Worm (Caenorhabditis elegans) whole organism, young adult: Measurements from ENCODE around the gene T26E4.9.

ENCODE experiments used
- Y95B8A.8 ChIP-seq: fragments of 200-800 bp; sonication (Bioruptor generic); IDR thresholded peaks from 2 replicates; pipeline ENCODE4 v1.3.6; 2022; ENCODE audit warnings: missing genetic modification reagents, missing genetic modification characterization, missing compliant biosample characterization
- lin-40 ChIP-seq: sonication (generic microtip); optimal IDR thresholded peaks from 2 replicates; lab custom pipeline; 2016; ENCODE audit warnings: missing genetic modification characterization, mild to moderate bottlenecking, missing compliant biosample characterization, missing genotype, missing genetic modification reagents
- mel-28 ChIP-seq: sonication (generic microtip); optimal IDR thresholded peaks from 2 replicates; lab custom pipeline; 2016; ENCODE audit warnings: borderline replicate concordance, mild to moderate bottlenecking, missing genetic modification characterization, missing compliant biosample characterization
- nhr-27 ChIP-seq: fragments of 200-800 bp; sonication (Bioruptor generic); optimal IDR thresholded peaks from 2 replicates; lab custom pipeline; 2018; ENCODE audit warnings: mild to moderate bottlenecking, missing genetic modification characterization, moderate library complexity, missing compliant biosample characterization
- snpc-4 ChIP-seq, 5 experiments: fragments of 150-350 bp in 1 of 5; sonication (generic microtip) in 4 of 5; optimal IDR thresholded peaks; 2 replicates each; lab custom pipeline; 2014 to 2018; ENCODE audit warnings: missing genetic modification characterization in 5 of 5, missing biosample characterization in 3 of 5, antibody characterized with exemption in 2 of 5, mild to moderate bottlenecking in 2 of 5, missing compliant biosample characterization in 2 of 5, missing genotype in 2 of 5, moderate library complexity in 2 of 5, missing genetic modification reagents in 1 of 5
- ztf-18 ChIP-seq: sonication (generic microtip); optimal IDR thresholded peaks from 2 replicates; lab custom pipeline; 2016; ENCODE audit warnings: missing genotype, mild to moderate bottlenecking, missing genetic modification characterization, missing compliant biosample characterization

DNA sequence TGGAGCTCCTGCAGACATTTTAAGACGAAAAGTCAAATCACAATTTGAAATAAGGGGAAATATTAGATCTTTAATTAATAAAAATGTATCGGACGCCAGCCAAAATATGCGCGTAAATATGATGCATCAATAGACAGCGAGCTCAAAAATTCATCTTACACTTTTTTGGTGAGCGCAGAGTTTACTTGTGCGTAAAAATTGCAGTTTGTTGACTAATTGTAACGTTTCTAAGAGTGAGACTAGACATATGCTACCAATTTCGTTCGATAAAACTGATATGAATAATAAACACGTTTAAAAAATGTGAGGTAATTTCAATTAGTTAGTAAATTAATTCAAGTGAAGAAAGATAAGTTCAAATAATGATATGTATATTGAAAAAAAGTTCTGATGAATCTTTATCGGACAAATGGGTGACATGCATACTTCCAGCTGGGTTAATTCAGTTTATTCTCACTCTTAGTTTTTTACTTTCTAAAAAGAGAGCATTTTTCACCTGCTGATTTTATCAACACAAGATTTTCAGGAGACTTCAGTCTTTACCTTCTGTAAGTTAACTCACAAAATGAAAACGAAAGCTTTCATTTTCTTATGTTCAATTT is 23.3 kb downstream of the T26E4.9 start, which contains the start of the genes nhr-285 and irld-52:
- TF ChIP-seq snpc-4 (GFP tag; optimal IDR thresholded peaks at IDR 0.05; lab: Kevin White, UChicago): no peak
- no peak for TF ChIP-seq snpc-4 (tag; optimal IDR thresholded peaks at IDR 0.05; lab: Kevin White, UChicago)
- no peak for TF ChIP-seq lin-40 (tag; lab: Kevin White, UChicago)
- TF ChIP-seq nhr-27: no peak
- no peak for TF ChIP-seq mel-28
- TF ChIP-seq ztf-18 (tag; lab: Kevin White, UChicago): no peak
- TF ChIP-seq Y95B8A.8 (GFP tag; lab: Robert Waterston, UW): no peak
